Fruit fly (Drosophila melanogaster): ENCODE measurements around the gene Pten.

Pten gene

DNA sequence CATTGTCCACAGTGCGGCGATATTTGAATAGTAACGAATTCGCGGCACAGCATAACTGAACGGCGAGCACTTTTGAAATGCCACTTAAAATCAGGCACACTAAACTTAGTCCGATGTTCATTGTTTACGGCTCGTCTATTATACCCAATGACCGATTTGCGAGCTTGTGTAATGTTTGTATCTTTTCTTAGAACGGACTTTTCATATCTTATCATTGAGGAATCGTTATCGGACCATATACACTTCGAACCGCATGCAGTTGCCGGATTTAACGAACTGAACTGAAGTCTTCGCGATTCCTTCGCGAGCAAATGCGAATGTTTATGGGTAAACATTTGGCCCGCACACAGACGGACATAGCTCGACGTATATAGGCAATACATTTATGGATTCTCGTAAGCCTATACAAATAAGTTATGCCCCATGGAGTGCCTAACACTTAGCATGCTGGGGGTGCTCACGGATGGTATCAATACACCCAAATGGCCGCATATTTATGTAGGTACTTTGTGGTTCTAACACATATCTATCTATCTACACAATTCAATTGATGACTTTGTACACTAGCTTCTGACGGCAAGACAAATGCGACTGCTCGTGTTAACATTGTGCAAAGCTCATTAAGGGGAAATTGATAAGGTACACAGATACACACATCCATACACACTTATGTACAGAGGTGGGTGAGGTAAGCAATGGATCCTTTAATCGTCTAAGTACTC is 23.0 kb downstream of the Pten start, which contains the start of gene mthl15 (continued):
- TF ChIP-seq CG6654 (GFP tag; optimal IDR thresholded peaks at IDR 0.05), result no peak
- TF ChIP-seq slbo (GFP tag; IDR thresholded peaks at IDR 0.05), result no peak
- no peak for TF ChIP-seq disco-r (GFP tag; optimal IDR thresholded peaks at IDR 0.05)
- no peak for TF ChIP-seq ato (GFP tag; IDR thresholded peaks at IDR 0.05; ENCODE audit: partially characterized antibody)
- no peak for TF ChIP-seq Nf-YA (GFP tag; IDR thresholded peaks at IDR 0.05)
- peak; percentile 69 for TF ChIP-seq CG34376 (GFP tag; optimal IDR thresholded peaks at IDR 0.05)
- TF ChIP-seq klu (GFP tag; IDR thresholded peaks at IDR 0.05), result no peak
- TF ChIP-seq phol (tag; optimal IDR thresholded peaks at IDR 0.05), result no peak
- no peak for TF ChIP-seq Dref (GFP tag; IDR thresholded peaks at IDR 0.05)
- peak; percentile 52 for TF ChIP-seq sd (tag; optimal IDR thresholded peaks at IDR 0.05)
- peak; percentile 5 for TF ChIP-seq Asciz (GFP tag; optimal IDR thresholded peaks at IDR 0.05)
- TF ChIP-seq crp (GFP tag; optimal IDR thresholded peaks at IDR 0.05), result no peak
- TF ChIP-seq HmgZ (tag; optimal IDR thresholded peaks at IDR 0.05), result peak; percentile 54
- TF ChIP-seq peb (GFP tag; IDR thresholded peaks at IDR 0.05), result no peak
- TF ChIP-seq CG4730 (GFP tag; IDR thresholded peaks at IDR 0.05), result no peak
- peak; percentile 30 for TF ChIP-seq ac (GFP tag; optimal IDR thresholded peaks at IDR 0.05)
- no peak for TF ChIP-seq Ravus (GFP tag; IDR thresholded peaks at IDR 0.05)
- TF ChIP-seq CG2202 (tag; optimal IDR thresholded peaks at IDR 0.05), result no peak
- TF ChIP-seq CG11723 (GFP tag; optimal IDR thresholded peaks at IDR 0.05), result peak; percentile 19
- TF ChIP-seq Sry-β (GFP tag; optimal IDR thresholded peaks at IDR 0.05), result no peak
- TF ChIP-seq Hr39 (optimal IDR thresholded peaks at IDR 0.05), result no peak
- TF ChIP-seq gce (GFP tag; IDR thresholded peaks at IDR 0.05), result no peak
- TF ChIP-seq CG2875 (GFP tag; optimal IDR thresholded peaks at IDR 0.05), result no peak
- no peak for TF ChIP-seq chinmo (GFP tag; IDR thresholded peaks at IDR 0.05; ENCODE audit: partially characterized antibody)
- no peak for TF ChIP-seq Ets97D (GFP tag; optimal IDR thresholded peaks at IDR 0.05)
- no peak for TF ChIP-seq lov (optimal IDR thresholded peaks at IDR 0.05)
- TF ChIP-seq lov (GFP tag; IDR thresholded peaks at IDR 0.05), result no peak
- no peak for TF ChIP-seq Antp (GFP tag; optimal IDR thresholded peaks at IDR 0.05)
- TF ChIP-seq CG7987 (GFP tag; optimal IDR thresholded peaks at IDR 0.05), result peak; percentile 33
- peak; percentile 10 for TF ChIP-seq Sox100B (GFP tag; optimal IDR thresholded peaks at IDR 0.05)
- TF ChIP-seq Nf-YB (GFP tag; optimal IDR thresholded peaks at IDR 0.05), result no peak
- no peak for TF ChIP-seq pros (GFP tag; optimal IDR thresholded peaks at IDR 0.05)
- TF ChIP-seq Dad (GFP tag; optimal IDR thresholded peaks at IDR 0.05), result no peak
- TF ChIP-seq CG17361 (GFP tag; IDR thresholded peaks at IDR 0.05), result no peak
- TF ChIP-seq ERR (GFP tag; optimal IDR thresholded peaks at IDR 0.05), result no peak
- no peak for TF ChIP-seq az2 (GFP tag; optimal IDR thresholded peaks at IDR 0.05)
- no peak for TF ChIP-seq ham (GFP tag; IDR thresholded peaks at IDR 0.05)
- peak; percentile 32 for TF ChIP-seq zen (tag; optimal IDR thresholded peaks at IDR 0.05)
- no peak for TF ChIP-seq Gsc (GFP tag; IDR thresholded peaks at IDR 0.05)

DNA sequence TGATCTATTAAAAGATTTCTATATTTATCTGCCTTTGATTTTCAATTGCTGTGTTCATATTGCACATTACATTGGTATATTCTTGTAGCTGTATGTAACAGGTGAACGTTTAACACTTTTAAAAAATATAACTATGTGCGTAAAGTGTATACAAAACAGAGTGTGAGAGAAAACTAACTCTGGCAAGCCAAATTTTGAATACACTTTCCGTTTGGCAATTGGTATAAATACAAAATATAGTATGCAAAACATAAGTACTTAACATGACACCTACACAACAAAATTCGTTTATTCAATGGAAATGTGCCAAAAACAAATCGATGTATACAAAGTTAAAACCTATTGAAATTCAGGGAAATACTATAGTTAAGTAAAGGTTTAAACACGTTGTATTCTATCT is 28.0 kb downstream of the Pten start:
- TF ChIP-seq sens (GFP tag) (peak; percentile 48), Hmx (GFP tag; optimal IDR thresholded peaks at IDR 0.05) (peak; percentile 11), gsb-n (tag; optimal IDR thresholded peaks at IDR 0.05) (no peak), D19A (tag; optimal IDR thresholded peaks at IDR 0.05) (peak; percentile 62)
